Worm (Caenorhabditis elegans) whole organism, young adult: Measurements from ENCODE around the gene col-36.

Experiments used
- C17E4.6 ChIP-seq: fragments of 200-800 bp; sonication (Bioruptor generic); IDR thresholded peaks from 2 replicates; pipeline ENCODE4 v1.3.6; 2022; ENCODE audit warnings: missing genetic modification reagents, missing genetic modification characterization, missing compliant biosample characterization
- F22D6.2 ChIP-seq: sonication (generic microtip); optimal IDR thresholded peaks from 2 replicates; lab custom pipeline; 2016; ENCODE audit warnings: mild to moderate bottlenecking, missing genetic modification characterization, missing compliant biosample characterization
- F37B4.10 ChIP-seq: fragments of 200-800 bp; sonication (Bioruptor generic); IDR thresholded peaks from 2 replicates; pipeline ENCODE4 v1.3.6; 2022; ENCODE audit warnings: missing genetic modification characterization, missing compliant biosample characterization
- F57A8.1 ChIP-seq: fragments of 200-800 bp; sonication (Bioruptor generic); optimal IDR thresholded peaks from 2 replicates; lab custom pipeline; 2018; ENCODE audit warnings: mild to moderate bottlenecking, missing genetic modification characterization, moderate library complexity, missing compliant biosample characterization
- K11D2.4 ChIP-seq: fragments of 200-800 bp; sonication (Bioruptor generic); IDR thresholded peaks from 2 replicates; pipeline ENCODE4 v1.3.6; 2022; ENCODE audit warnings: missing genetic modification reagents, missing genetic modification characterization, missing compliant biosample characterization
- T07F8.4 ChIP-seq: sonication (generic microtip); optimal IDR thresholded peaks from 2 replicates; lab custom pipeline; 2016; ENCODE audit warnings: mild to moderate bottlenecking, missing genetic modification characterization, moderate library complexity, missing compliant biosample characterization
- T26A5.8 ChIP-seq: sonication (generic microtip); optimal IDR thresholded peaks from 2 replicates; lab custom pipeline; 2016; ENCODE audit warnings: missing genetic modification characterization, missing compliant biosample characterization
- Y53G8AR.9 ChIP-seq: fragments of 200-800 bp; sonication (Bioruptor generic); conservative IDR thresholded peaks from 2 replicates; pipeline ENCODE4 v1.3.6; 2022; ENCODE audit warnings: missing genetic modification reagents, missing genetic modification characterization, missing compliant biosample characterization
- Y67H2A.10 ChIP-seq: fragments of 200-800 bp; sonication (Bioruptor generic); conservative IDR thresholded peaks from 2 replicates; pipeline ENCODE4 v1.3.6; 2022; ENCODE audit warnings: missing genetic modification reagents, missing genetic modification characterization, missing compliant biosample characterization
- aptf-2 ChIP-seq: fragments of 200-800 bp; sonication (Bioruptor generic); conservative IDR thresholded peaks from 2 replicates; pipeline ENCODE4 v1.3.6; 2022; ENCODE audit warnings: missing genetic modification reagents, missing genetic modification characterization, missing compliant biosample characterization
- attf-3 ChIP-seq: fragments of 200-800 bp; sonication (Bioruptor generic); conservative IDR thresholded peaks from 2 replicates; pipeline ENCODE4 v1.3.6; 2022; ENCODE audit warnings: missing genetic modification reagents, missing genetic modification characterization, missing compliant biosample characterization
- bed-2 ChIP-seq: fragments of 200-800 bp; sonication (Bioruptor generic); IDR thresholded peaks from 2 replicates; pipeline ENCODE4 v1.3.6; 2022; ENCODE audit warnings: missing genetic modification reagents, missing genetic modification characterization, missing compliant biosample characterization
- ccch-3 ChIP-seq: fragments of 200-800 bp; sonication (Bioruptor generic); optimal IDR thresholded peaks from 2 replicates; lab custom pipeline; 2018; ENCODE audit warnings: mild to moderate bottlenecking, missing genetic modification characterization, missing compliant biosample characterization
- cebp-1 ChIP-seq, 2 experiments: fragments of 200-800 bp in 1 of 2; sonication (Bioruptor generic) in 1 of 2; sonication (generic microtip) in 1 of 2; IDR thresholded peaks in 1 of 2; optimal IDR thresholded peaks in 1 of 2; 2 replicates each; pipeline versions ENCODE4 v1.3.6 to Lab custom; 2017 to 2022; ENCODE audit warnings: missing compliant biosample characterization in 2 of 2, missing genetic modification characterization in 2 of 2, mild to moderate bottlenecking in 1 of 2, missing genetic modification reagents in 1 of 2, moderate library complexity in 1 of 2
- ceh-100 ChIP-seq: fragments of 200-800 bp; sonication (Bioruptor generic); IDR thresholded peaks from 2 replicates; pipeline ENCODE4 v1.3.6; 2022; ENCODE audit warnings: missing genetic modification reagents, missing genetic modification characterization, missing compliant biosample characterization
- ceh-79 ChIP-seq: sonication (generic microtip); optimal IDR thresholded peaks from 2 replicates; lab custom pipeline; 2017; ENCODE audit warnings: mild to moderate bottlenecking, missing genetic modification characterization, missing compliant biosample characterization
- egl-44 ChIP-seq: fragments of 200-800 bp; sonication (Bioruptor generic); IDR thresholded peaks from 2 replicates; pipeline ENCODE4 v1.3.6; 2022; ENCODE audit warnings: missing genetic modification reagents, missing genetic modification characterization, missing compliant biosample characterization
- gei-17 ChIP-seq: fragments of 200-800 bp; sonication (Bioruptor generic); optimal IDR thresholded peaks from 2 replicates; lab custom pipeline; 2018; ENCODE audit warnings: mild to moderate bottlenecking, missing genetic modification characterization, missing compliant biosample characterization
- hmg-1.2 ChIP-seq: fragments of 200-800 bp; sonication (Bioruptor generic); IDR thresholded peaks from 2 replicates; pipeline ENCODE4 v1.3.6; 2022; ENCODE audit warnings: missing genetic modification reagents, missing genetic modification characterization, missing compliant biosample characterization
- hmg-20 ChIP-seq: fragments of 200-800 bp; sonication (Bioruptor generic); IDR thresholded peaks from 2 replicates; pipeline ENCODE4 v1.3.6; 2022; ENCODE audit warnings: missing genetic modification reagents, missing genetic modification characterization, missing compliant biosample characterization
- hsf-1 ChIP-seq: fragments of 200-800 bp; sonication (Bioruptor generic); IDR thresholded peaks from 2 replicates; pipeline ENCODE4 v1.3.6; 2022; ENCODE audit warnings: missing genetic modification reagents, missing genetic modification characterization, missing compliant biosample characterization
- let-526 ChIP-seq: fragments of 200-800 bp; sonication (Bioruptor generic); IDR thresholded peaks from 2 replicates; pipeline ENCODE4 v1.3.6; 2022; ENCODE audit warnings: missing genetic modification reagents, missing genetic modification characterization, missing compliant biosample characterization
- lin-35 ChIP-seq, 3 experiments: fragments of 150-350 bp in 2 of 3; sonication (generic microtip) in 1 of 3; optimal IDR thresholded peaks; 2 replicates each; lab custom pipeline; 2014 to 2018; ENCODE audit warnings: missing biosample characterization in 3 of 3, missing genetic modification characterization in 3 of 3, missing genetic modification reagents in 3 of 3
- lin-40 ChIP-seq: sonication (generic microtip); optimal IDR thresholded peaks from 2 replicates; lab custom pipeline; 2016; ENCODE audit warnings: missing genetic modification characterization, mild to moderate bottlenecking, missing compliant biosample characterization, missing genotype, missing genetic modification reagents
- lin-54 ChIP-seq: fragments of 200-800 bp; sonication (Bioruptor generic); optimal IDR thresholded peaks from 2 replicates; lab custom pipeline; 2018; ENCODE audit warnings: mild to moderate bottlenecking, missing genetic modification characterization, missing compliant biosample characterization
- lir-1 ChIP-seq: fragments of 200-800 bp; sonication (Bioruptor generic); conservative IDR thresholded peaks from 2 replicates; pipeline ENCODE4 v1.3.6; 2022; ENCODE audit warnings: missing genetic modification reagents, missing genetic modification characterization, missing compliant biosample characterization
- madf-3 ChIP-seq: fragments of 200-800 bp; sonication (Bioruptor generic); IDR thresholded peaks from 2 replicates; pipeline ENCODE4 v1.3.6; 2022; ENCODE audit warnings: missing genetic modification reagents, missing genetic modification characterization, missing compliant biosample characterization
- madf-8 ChIP-seq: fragments of 200-800 bp; sonication (Bioruptor generic); conservative IDR thresholded peaks from 2 replicates; pipeline ENCODE4 v1.3.6; 2022; ENCODE audit warnings: missing genetic modification reagents, missing genetic modification characterization, missing compliant biosample characterization
- mcd-1 ChIP-seq: fragments of 200-800 bp; sonication (Bioruptor generic); IDR thresholded peaks from 2 replicates; pipeline ENCODE4 v1.3.6; 2022; ENCODE audit warnings: missing genetic modification reagents, missing genetic modification characterization, missing compliant biosample characterization
- mes-4 ChIP-seq: sonication (generic microtip); optimal IDR thresholded peaks from 2 replicates; lab custom pipeline; 2016; ENCODE audit warnings: missing genotype, missing genetic modification characterization, missing compliant biosample characterization
- nfya-1 ChIP-seq: sonication (generic microtip); optimal IDR thresholded peaks from 2 replicates; lab custom pipeline; 2017; ENCODE audit warnings: antibody characterized with exemption, missing compliant biosample characterization, missing genetic modification characterization, borderline replicate concordance; ENCODE audit not compliant: insufficient read depth
- nfyb-1 ChIP-seq: fragments of 200-800 bp; sonication (Bioruptor generic); IDR thresholded peaks from 2 replicates; pipeline ENCODE4 v1.3.6; 2022; ENCODE audit warnings: missing genetic modification reagents, missing genetic modification characterization, missing compliant biosample characterization
- nhr-179 ChIP-seq: sonication (generic microtip); optimal IDR thresholded peaks from 2 replicates; lab custom pipeline; 2016; ENCODE audit warnings: mild to moderate bottlenecking, missing genetic modification characterization, missing compliant biosample characterization
- nhr-27 ChIP-seq: fragments of 200-800 bp; sonication (Bioruptor generic); optimal IDR thresholded peaks from 2 replicates; lab custom pipeline; 2018; ENCODE audit warnings: mild to moderate bottlenecking, missing genetic modification characterization, moderate library complexity, missing compliant biosample characterization
- nhr-90 ChIP-seq: sonication (generic microtip); optimal IDR thresholded peaks from 2 replicates; lab custom pipeline; 2016; ENCODE audit warnings: missing genotype, mild to moderate bottlenecking, missing genetic modification characterization, missing compliant biosample characterization
- pbrm-1 ChIP-seq: fragments of 200-800 bp; sonication (Bioruptor generic); IDR thresholded peaks from 2 replicates; pipeline ENCODE4 v1.3.6; 2022; ENCODE audit warnings: missing genetic modification reagents, missing genetic modification characterization, missing compliant biosample characterization
- pha-4 ChIP-seq: fragments of 150-350 bp; sonication (generic microtip); optimal IDR thresholded peaks from 2 replicates; lab custom pipeline; 2014; ENCODE audit warnings: missing biosample characterization, missing genetic modification reagents, missing genetic modification characterization
- rcor-1 ChIP-seq: fragments of 200-800 bp; sonication (Bioruptor generic); IDR thresholded peaks from 2 replicates; pipeline ENCODE4 v1.3.6; 2022; ENCODE audit warnings: missing genetic modification reagents, missing genetic modification characterization, missing compliant biosample characterization
- sea-2 ChIP-seq: fragments of 200-800 bp; sonication (Bioruptor generic); IDR thresholded peaks from 2 replicates; pipeline ENCODE4 v1.3.6; 2022; ENCODE audit warnings: missing genetic modification characterization, missing compliant biosample characterization
- snpc-1.1 ChIP-seq: sonication (generic microtip); optimal IDR thresholded peaks from 2 replicates; lab custom pipeline; 2017; ENCODE audit warnings: missing genetic modification characterization, mild to moderate bottlenecking, missing compliant biosample characterization, antibody characterized with exemption, moderate library complexity, missing genotype, missing genetic modification reagents; ENCODE audit not compliant: insufficient read depth
- snpc-3.4 ChIP-seq: sonication (generic microtip); optimal IDR thresholded peaks from 2 replicates; lab custom pipeline; 2017; ENCODE audit warnings: missing genetic modification characterization, mild to moderate bottlenecking, missing compliant biosample characterization, antibody characterized with exemption, moderate library complexity, missing genotype, missing genetic modification reagents
- tbp1 ChIP-seq: fragments of 200-800 bp; sonication (Bioruptor generic); optimal IDR thresholded peaks from 2 replicates; lab custom pipeline; 2018; ENCODE audit warnings: mild to moderate bottlenecking, missing genetic modification characterization, missing compliant biosample characterization
- tlf-1 ChIP-seq: fragments of 200-800 bp; sonication (Bioruptor generic); optimal IDR thresholded peaks from 2 replicates; lab custom pipeline; 2018; ENCODE audit warnings: mild to moderate bottlenecking, missing genetic modification characterization, missing compliant biosample characterization
- unc-62 ChIP-seq: fragments of 150-350 bp; optimal IDR thresholded peaks from 2 replicates; lab custom pipeline; 2014; ENCODE audit warnings: missing biosample characterization, missing genetic modification reagents, missing genetic modification characterization
- xnd-1 ChIP-seq: sonication (generic microtip); optimal IDR thresholded peaks from 2 replicates; lab custom pipeline; 2016; ENCODE audit warnings: missing genotype, missing genetic modification reagents, missing genetic modification characterization, missing compliant biosample characterization
- ztf-18 ChIP-seq: sonication (generic microtip); optimal IDR thresholded peaks from 2 replicates; lab custom pipeline; 2016; ENCODE audit warnings: missing genotype, mild to moderate bottlenecking, missing genetic modification characterization, missing compliant biosample characterization
- ztf-22 ChIP-seq: fragments of 200-800 bp; sonication (Bioruptor generic); optimal IDR thresholded peaks from 2 replicates; lab custom pipeline; 2018; ENCODE audit warnings: mild to moderate bottlenecking, missing genetic modification characterization, moderate library complexity, missing compliant biosample characterization
- ztf-3 ChIP-seq: fragments of 200-800 bp; sonication (Bioruptor generic); optimal IDR thresholded peaks from 2 replicates; lab custom pipeline; 2018; ENCODE audit warnings: mild to moderate bottlenecking, missing genetic modification characterization, missing compliant biosample characterization

The col-36 gene

ce11 chrII:7147550-7147949 lies 21.1 kb downstream of the col-36 start (continued):
- TF ChIP-seq nfyb-1 (GFP tag; lab: Robert Waterston, UW) (no peak), attf-3 (GFP tag; lab: Robert Waterston, UW) (peak; percentile 31; the same call in 1 of the 2 replicates), ztf-22 (GFP tag; lab: Kevin White, UChicago) (no peak), cebp-1 (GFP tag; IDR thresholded peaks at IDR 0.05; lab: Robert Waterston, UW) (no peak), cebp-1 (tag; optimal IDR thresholded peaks at IDR 0.05; lab: Kevin White, UChicago) (no peak), K11D2.4 (no peak), nfya-1 (no peak), F37B4.10 (GFP tag; lab: Robert Waterston, UW) (no peak), snpc-3.4 (peak; percentile 78), mes-4 (no peak), Y53G8AR.9 (no peak), hsf-1 (no peak), madf-3 (GFP tag; lab: Robert Waterston, UW) (no peak), let-526 (GFP tag; lab: Robert Waterston, UW) (no peak), lin-54 (GFP tag; lab: Kevin White, UChicago) (peak; percentile 85), madf-8 (peak; percentile 70), tlf-1 (GFP tag; lab: Kevin White, UChicago) (peak; percentile 55), rcor-1 (GFP tag; lab: Robert Waterston, UW) (no peak), sea-2 (GFP tag; lab: Robert Waterston, UW) (no peak), T26A5.8 (no peak), F22D6.2 (tag; lab: Kevin White, UChicago) (no peak), T07F8.4 (tag; lab: Kevin White, UChicago) (no peak), aptf-2 (GFP tag; lab: Robert Waterston, UW) (no peak), xnd-1 (tag; lab: Kevin White, UChicago) (peak; percentile 51), tbp1 (GFP tag; lab: Kevin White, UChicago) (no peak), nhr-27 (tag; lab: Kevin White, UChicago) (no peak), snpc-1.1 (tag; lab: Kevin White, UChicago) (peak; percentile 65), hmg-20 (GFP tag; lab: Robert Waterston, UW) (no peak), ztf-3 (GFP tag; lab: Kevin White, UChicago) (no peak), nhr-179 (tag; lab: Kevin White, UChicago) (no peak), F57A8.1 (GFP tag; lab: Kevin White, UChicago) (no peak), lir-1 (GFP tag; lab: Robert Waterston, UW) (no peak), ccch-3 (GFP tag; lab: Kevin White, UChicago) (no peak), ceh-79 (tag; lab: Kevin White, UChicago) (no peak), lin-40 (tag; lab: Kevin White, UChicago) (peak; percentile 27), hmg-1.2 (GFP tag; lab: Robert Waterston, UW) (peak; percentile 53; the same call in 1 of the 2 replicates), pbrm-1 (GFP tag; lab: Robert Waterston, UW) (no peak), ztf-18 (tag; lab: Kevin White, UChicago) (peak; percentile 91), nhr-90 (tag; lab: Kevin White, UChicago) (no peak), lin-35 (GFP tag; optimal IDR thresholded peaks at IDR 0.05; lab: Kevin White, UChicago) (peak in 1 of 3 experiments; percentile 76), Y67H2A.10 (no peak), unc-62 (GFP tag; lab: Kevin White, UChicago) (no peak), gei-17 (GFP tag; lab: Kevin White, UChicago) (no peak), bed-2 (no peak), pha-4 (tag; lab: Kevin White, UChicago) (no peak), C17E4.6 (GFP tag; lab: Robert Waterston, UW) (no peak), mcd-1 (peak; percentile 88; the same call in 1 of the 2 replicates), ceh-100 (peak; percentile 55; the same call in 1 of the 2 replicates), egl-44 (GFP tag; lab: Robert Waterston, UW) (no peak)
